Fruit fly (Drosophila melanogaster) whole organism, embryonic: ENCODE data around the gene CG4462.
A peak's percentile ranks its signal among the peaks of the same experiment; 100 is the strongest.

ENCODE experiments used
- Asciz ChIP-seq: fragments of 200-800 bp; sonication (Bioruptor generic); optimal IDR thresholded peaks from 2 replicates; lab custom pipeline; 2017; ENCODE audit warnings: missing biosample characterization, mild to moderate bottlenecking, missing genetic modification characterization, missing genetic modification reagents
- Bgb ChIP-seq: fragments of 200-800 bp; sonication (Bioruptor generic); IDR thresholded peaks from 2 replicates; pipeline ENCODE4 v1.3.6; 2022; ENCODE audit warnings: missing biosample characterization, missing genetic modification characterization; ENCODE audit not compliant: partially characterized antibody
- CG12104 ChIP-seq: fragments of 200-800 bp; sonication (Bioruptor generic); optimal IDR thresholded peaks from 3 replicates; lab custom pipeline; 2016; ENCODE audit warnings: missing biosample characterization, missing genetic modification characterization
- CG12769 ChIP-seq: fragments of 200-800 bp; sonication (Bioruptor generic); optimal IDR thresholded peaks from 2 replicates; lab custom pipeline; 2019; ENCODE audit warnings: missing biosample characterization, mild to moderate bottlenecking, missing genetic modification characterization, moderate library complexity
- CG12942 ChIP-seq: fragments of 200-800 bp; sonication (Bioruptor generic); optimal IDR thresholded peaks from 3 replicates; lab custom pipeline; 2016; ENCODE audit warnings: missing biosample characterization, missing genetic modification characterization
- CG13624 ChIP-seq: fragments of 200-800 bp; sonication (Bioruptor generic); optimal IDR thresholded peaks from 2 replicates; lab custom pipeline; 2016; ENCODE audit warnings: missing biosample characterization, missing genetic modification characterization
- CG14965 ChIP-seq: fragments of 200-800 bp; sonication (Bioruptor generic); optimal IDR thresholded peaks from 2 replicates; lab custom pipeline; 2016; ENCODE audit warnings: missing biosample characterization, missing genetic modification characterization, borderline replicate concordance
- CG16863 ChIP-seq: fragments of 200-800 bp; sonication (Bioruptor generic); optimal IDR thresholded peaks from 3 replicates; lab custom pipeline; 2016; ENCODE audit warnings: missing biosample characterization, missing genetic modification characterization
- CG17912 ChIP-seq: fragments of 200-800 bp; sonication (Bioruptor generic); optimal IDR thresholded peaks from 2 replicates; lab custom pipeline; 2018; ENCODE audit warnings: missing biosample characterization, mild to moderate bottlenecking, missing genetic modification characterization
- CG2875 ChIP-seq: fragments of 200-800 bp; sonication (Bioruptor generic); optimal IDR thresholded peaks from 2 replicates; lab custom pipeline; 2017; ENCODE audit warnings: missing biosample characterization, mild to moderate bottlenecking, missing genetic modification characterization, missing genetic modification reagents
- CG3726 ChIP-seq: fragments of 200-800 bp; sonication (Bioruptor generic); IDR thresholded peaks from 3 replicates; pipeline ENCODE4, ENCODE4 v1.3.6; 2022; ENCODE audit warnings: missing biosample characterization, missing genetic modification characterization
- CG43689 ChIP-seq: fragments of 200-800 bp; sonication (Bioruptor generic); IDR thresholded peaks from 2 replicates; pipeline ENCODE4 v1.3.6; 2022; ENCODE audit warnings: missing biosample characterization, missing genetic modification characterization
- CG4707 ChIP-seq: fragments of 200-800 bp; sonication (Bioruptor generic); optimal IDR thresholded peaks from 2 replicates; lab custom pipeline; 2018; ENCODE audit warnings: missing biosample characterization, mild to moderate bottlenecking, missing genetic modification characterization, moderate library complexity
- CG7556 ChIP-seq: fragments of 200-800 bp; sonication (Bioruptor generic); optimal IDR thresholded peaks from 2 replicates; lab custom pipeline; 2017; ENCODE audit warnings: missing biosample characterization, mild to moderate bottlenecking, missing genetic modification characterization
- CG7786 ChIP-seq: fragments of 200-800 bp; sonication (Bioruptor generic); optimal IDR thresholded peaks from 2 replicates; lab custom pipeline; 2016; ENCODE audit warnings: missing biosample characterization, missing genetic modification characterization
- CG7928 ChIP-seq: fragments of 200-800 bp; sonication (Bioruptor generic); optimal IDR thresholded peaks from 2 replicates; lab custom pipeline; 2017; ENCODE audit warnings: missing biosample characterization, mild to moderate bottlenecking, missing genetic modification characterization
- CG8924 ChIP-seq: fragments of 200-800 bp; optimal IDR thresholded peaks from 3 replicates; lab custom pipeline; 2019; ENCODE audit warnings: missing biosample characterization, mild to moderate bottlenecking, missing genetic modification characterization, moderate library complexity
- CG9437 ChIP-seq: fragments of 200-800 bp; sonication (Bioruptor generic); optimal IDR thresholded peaks from 2 replicates; lab custom pipeline; 2018; ENCODE audit warnings: missing biosample characterization, mild to moderate bottlenecking, missing genetic modification characterization
- CG9797 ChIP-seq: fragments of 200-800 bp; sonication (Bioruptor generic); optimal IDR thresholded peaks from 3 replicates; lab custom pipeline; 2018; ENCODE audit warnings: missing biosample characterization, mild to moderate bottlenecking, missing genetic modification characterization
- CkIIα-i1 ChIP-seq: fragments of 200-800 bp; sonication (Bioruptor generic); IDR thresholded peaks from 2 replicates; pipeline ENCODE4 v1.3.6; 2022; ENCODE audit warnings: missing biosample characterization, missing genetic modification characterization
- Doc3 ChIP-seq: fragments of 200-800 bp; sonication (Bioruptor generic); IDR thresholded peaks from 3 replicates; pipeline ENCODE4 v1.3.6; 2022; ENCODE audit warnings: missing biosample characterization, missing genetic modification characterization; ENCODE audit not compliant: partially characterized antibody
- Drgx ChIP-seq: fragments of 200-800 bp; sonication (Bioruptor generic); IDR thresholded peaks from 2 replicates; pipeline ENCODE4 v1.3.6; 2022; ENCODE audit warnings: missing biosample characterization, missing genetic modification characterization
- Elba2 ChIP-seq: fragments of 200-800 bp; sonication (Bioruptor generic); optimal IDR thresholded peaks from 3 replicates; lab custom pipeline; 2016; ENCODE audit warnings: missing biosample characterization, missing genetic modification characterization
- HLH54F ChIP-seq: fragments of 200-800 bp; sonication (Bioruptor generic); optimal IDR thresholded peaks from 3 replicates; lab custom pipeline; 2016; ENCODE audit warnings: missing biosample characterization, missing genetic modification characterization
- Lpt ChIP-seq: fragments of >200 bp; optimal IDR thresholded peaks from 2 replicates; lab custom pipeline; 2018; ENCODE audit warnings: missing biosample characterization, missing genetic modification characterization
- MESR4 ChIP-seq: fragments of 200-800 bp; sonication (Bioruptor generic); optimal IDR thresholded peaks from 2 replicates; lab custom pipeline; 2018; ENCODE audit warnings: missing biosample characterization, mild to moderate bottlenecking, missing genetic modification characterization, moderate library complexity
- Rfx ChIP-seq: fragments of 200-800 bp; sonication (Bioruptor generic); IDR thresholded peaks from 2 replicates; pipeline ENCODE4 v1.3.6; 2022; ENCODE audit warnings: missing biosample characterization, missing genetic modification characterization
- Sin3A ChIP-seq: fragments of >200 bp; optimal IDR thresholded peaks from 2 replicates; lab custom pipeline; 2018
- ara ChIP-seq: fragments of 200-800 bp; sonication (Bioruptor generic); IDR thresholded peaks from 2 replicates; pipeline ENCODE4 v1.3.6; 2022; ENCODE audit warnings: missing biosample characterization, missing genetic modification characterization
- btn ChIP-seq: fragments of 200-800 bp; sonication (Bioruptor generic); optimal IDR thresholded peaks from 2 replicates; lab custom pipeline; 2016; ENCODE audit warnings: missing biosample characterization, missing genetic modification characterization
- croc ChIP-seq: fragments of 200-800 bp; sonication (Bioruptor generic); conservative IDR thresholded peaks from 3 replicates; pipeline ENCODE4 v1.3.6; 2022; ENCODE audit warnings: missing biosample characterization, missing genetic modification characterization
- dm ChIP-seq: fragments of 200-800 bp; sonication (Bioruptor generic); optimal IDR thresholded peaks from 3 replicates; lab custom pipeline; 2016; ENCODE audit warnings: missing biosample characterization, missing genetic modification characterization
- dmrt11E ChIP-seq: fragments of 200-800 bp; sonication (Bioruptor generic); optimal IDR thresholded peaks from 3 replicates; lab custom pipeline; 2018; ENCODE audit warnings: missing biosample characterization, mild to moderate bottlenecking, missing genetic modification characterization, moderate library complexity
- dmrt99B ChIP-seq: fragments of 200-800 bp; sonication (Bioruptor generic); optimal IDR thresholded peaks from 2 replicates; lab custom pipeline; 2018; ENCODE audit warnings: missing biosample characterization, mild to moderate bottlenecking, missing genetic modification characterization, moderate library complexity
- ems ChIP-seq: fragments of 200-800 bp; sonication (Bioruptor generic); optimal IDR thresholded peaks from 3 replicates; lab custom pipeline; 2016; ENCODE audit warnings: missing biosample characterization, missing genetic modification characterization
- ewg ChIP-seq: fragments of 200-800 bp; sonication (Bioruptor generic); optimal IDR thresholded peaks from 3 replicates; lab custom pipeline; 2017; ENCODE audit warnings: mild to moderate bottlenecking, missing biosample characterization, missing genetic modification reagents, missing genetic modification characterization
- fru ChIP-seq: fragments of >200 bp; optimal IDR thresholded peaks from 2 replicates; lab custom pipeline; 2017
- gcm2 ChIP-seq: fragments of 200-800 bp; sonication (Bioruptor generic); optimal IDR thresholded peaks from 2 replicates; lab custom pipeline; 2016; ENCODE audit warnings: missing biosample characterization, missing genetic modification characterization
- grn ChIP-seq: fragments of 200-800 bp; sonication (Bioruptor generic); optimal IDR thresholded peaks from 3 replicates; lab custom pipeline; 2017; ENCODE audit warnings: missing biosample characterization, missing genetic modification characterization
- gt ChIP-seq: fragments of 200-800 bp; sonication (Bioruptor generic); IDR thresholded peaks from 2 replicates; pipeline ENCODE4 v1.3.6; 2022; ENCODE audit warnings: missing biosample characterization, missing genetic modification characterization
- kni ChIP-seq: fragments of 200-800 bp; sonication (Bioruptor generic); optimal IDR thresholded peaks from 3 replicates; lab custom pipeline; 2017; ENCODE audit warnings: mild to moderate bottlenecking, missing biosample characterization, missing genetic modification reagents, missing genetic modification characterization
- mirr ChIP-seq: fragments of 200-800 bp; sonication (Bioruptor generic); optimal IDR thresholded peaks from 3 replicates; lab custom pipeline; 2018; ENCODE audit warnings: missing biosample characterization, mild to moderate bottlenecking, missing genetic modification characterization
- schlank ChIP-seq: fragments of 200-800 bp; sonication (Bioruptor generic); optimal IDR thresholded peaks from 2 replicates; lab custom pipeline; 2018; ENCODE audit warnings: missing biosample characterization, mild to moderate bottlenecking, missing genetic modification characterization
- shn ChIP-seq: fragments of 200-800 bp; sonication (Bioruptor generic); optimal IDR thresholded peaks from 3 replicates; lab custom pipeline; 2016; ENCODE audit warnings: missing biosample characterization, missing genetic modification characterization
- sna ChIP-seq: fragments of 200-800 bp; sonication (Bioruptor generic); IDR thresholded peaks from 2 replicates; pipeline ENCODE4 v1.3.6; 2022; ENCODE audit warnings: missing biosample characterization, missing genetic modification characterization; ENCODE audit not compliant: partially characterized antibody
- so ChIP-seq: fragments of 200-800 bp; sonication (Bioruptor generic); IDR thresholded peaks from 3 replicates; pipeline ENCODE4 v1.3.6; 2022; ENCODE audit warnings: missing biosample characterization, missing genetic modification characterization
- stc ChIP-seq: fragments of 200-800 bp; sonication (Bioruptor generic); IDR thresholded peaks from 2 replicates; pipeline ENCODE4 v1.3.6; 2022; ENCODE audit warnings: missing biosample characterization, missing genetic modification characterization
- twi ChIP-seq: fragments of 200-800 bp; optimal IDR thresholded peaks from 2 replicates; lab custom pipeline; 2019; ENCODE audit warnings: missing biosample characterization, mild to moderate bottlenecking, missing genetic modification characterization, moderate library complexity
- vfl ChIP-seq: fragments of 200-800 bp; sonication (Bioruptor generic); optimal IDR thresholded peaks from 2 replicates; lab custom pipeline; 2016; ENCODE audit warnings: missing biosample characterization, missing genetic modification characterization
- zf30C ChIP-seq: fragments of 200-800 bp; sonication (Bioruptor generic); optimal IDR thresholded peaks from 3 replicates; lab custom pipeline; 2018; ENCODE audit warnings: missing biosample characterization, mild to moderate bottlenecking, missing genetic modification characterization
- zfh2 ChIP-seq: fragments of 200-800 bp; sonication (Bioruptor generic); optimal IDR thresholded peaks from 2 replicates; lab custom pipeline; 2016; ENCODE audit warnings: missing biosample characterization, missing genetic modification characterization

Gene CG4462

DNA sequence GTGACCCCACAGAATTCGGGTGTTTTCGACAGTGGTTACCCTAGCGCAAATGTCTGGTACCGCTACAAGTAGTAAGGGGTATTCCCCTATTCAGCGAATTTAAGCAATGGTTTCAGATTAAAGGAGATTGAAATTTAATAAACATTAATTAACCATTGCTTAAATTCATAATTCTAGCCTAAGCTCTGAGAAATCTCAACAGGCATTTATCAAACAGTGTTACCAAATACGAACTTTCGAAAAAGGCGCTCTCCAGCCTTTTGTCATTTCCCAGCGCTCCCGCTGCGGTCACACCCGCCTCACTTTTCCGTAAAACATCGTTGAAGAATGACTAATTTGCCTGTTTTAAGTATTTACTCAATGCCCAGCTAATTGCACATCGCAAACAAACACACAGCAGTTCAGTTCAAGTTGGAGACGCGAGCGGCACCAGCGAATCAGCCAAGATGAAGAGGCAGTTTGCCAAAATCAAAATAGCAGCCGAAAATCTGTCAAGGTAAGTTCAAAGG is 20.3 kb downstream of the CG4462 start, which contains the start of the genes Surf6 and RhoGAP92B (continued):
- TF ChIP-seq CG7786 (GFP tag; lab: Kevin White, UChicago) (peak; percentile 57), shn (GFP tag; lab: Kevin White, UChicago) (peak; percentile 24), zf30C (no peak), grn (peak; percentile 5), CG43689 (GFP tag; lab: Robert Waterston, UW) (no peak), CG17912 (GFP tag; lab: Kevin White, UChicago) (no peak), zfh2 (GFP tag; lab: Kevin White, UChicago) (peak; percentile 29), CG12942 (GFP tag; lab: Kevin White, UChicago) (peak; percentile 49), ewg (GFP tag; lab: Kevin White, UChicago) (peak; percentile 40), sna (0 out of 2 replicates have a peak, but pooled peaks have one; percentile 28), CG14965 (GFP tag; lab: Kevin White, UChicago) (no peak), CkIIα-i1 (GFP tag; lab: Robert Waterston, UW) (no peak), CG3726 (0 out of 3 replicates have a peak, but pooled peaks have one; percentile 17), HLH54F (GFP tag; lab: Kevin White, UChicago) (peak; percentile 58), Asciz (GFP tag; lab: Kevin White, UChicago) (peak; percentile 60), CG7556 (GFP tag; lab: Kevin White, UChicago) (peak; percentile 36), Doc3 (GFP tag; lab: Robert Waterston, UW) (no peak), CG13624 (peak; percentile 73), mirr (GFP tag; lab: Kevin White, UChicago) (no peak), ara (GFP tag; lab: Robert Waterston, UW) (peak; percentile 45; the same call in 1 of the 2 replicates), CG8924 (tag; lab: Kevin White, UChicago) (peak; percentile 70), Lpt (GFP tag; lab: Kevin White, UChicago) (no peak), dm (peak; percentile 96), Sin3A (lab: Kevin White, UChicago) (peak; percentile 96), CG9797 (GFP tag; lab: Kevin White, UChicago) (peak; percentile 94), dmrt99B (peak; percentile 51), stc (GFP tag; lab: Robert Waterston, UW) (0 out of 2 replicates have a peak, but pooled peaks have one; percentile 32), dmrt11E (tag; lab: Kevin White, UChicago) (peak; percentile 50), croc (GFP tag; lab: Robert Waterston, UW) (no peak), so (GFP tag; lab: Robert Waterston, UW) (peak; percentile 53; the same call in 1 of the 3 replicates), CG12104 (GFP tag; lab: Kevin White, UChicago) (peak; percentile 38), CG12769 (peak; percentile 22), fru (lab: Kevin White, UChicago) (no peak), Rfx (GFP tag; lab: Robert Waterston, UW) (peak; percentile 59; the same call in 1 of the 2 replicates), CG16863 (GFP tag; lab: Kevin White, UChicago) (peak; percentile 40), schlank (tag; lab: Kevin White, UChicago) (peak; percentile 4), CG2875 (GFP tag; lab: Kevin White, UChicago) (peak; percentile 15), btn (no peak), CG9437 (GFP tag; lab: Kevin White, UChicago) (peak; percentile 31), vfl (peak; percentile 40), Elba2 (peak; percentile 43), MESR4 (GFP tag; lab: Kevin White, UChicago) (peak; percentile 100), CG4707 (no peak), twi (tag; lab: Kevin White, UChicago) (peak; percentile 38), gcm2 (GFP tag; lab: Kevin White, UChicago) (no peak), Bgb (no peak), kni (GFP tag; lab: Kevin White, UChicago) (peak; percentile 39), ems (GFP tag; lab: Kevin White, UChicago) (peak; percentile 60), gt (GFP tag; lab: Robert Waterston, UW) (no peak), CG7928 (GFP tag; lab: Kevin White, UChicago) (peak; percentile 63), Drgx (GFP tag; lab: Robert Waterston, UW) (peak; percentile 27; the same call in 1 of the 2 replicates)
